Fruit fly (Drosophila melanogaster) whole organism, prepupa: Measurements from ENCODE around the gene yps.

ENCODE experiments used
- Blimp-1 ChIP-seq: fragments of 200-800 bp; sonication (Bioruptor generic); optimal IDR thresholded peaks from 3 replicates; lab custom pipeline; 2017; ENCODE audit warnings: missing biosample characterization, missing genetic modification characterization, mild to moderate bottlenecking, moderate library complexity, missing genetic modification reagents
- CG10631 ChIP-seq: fragments of 200-800 bp; sonication (Bioruptor generic); optimal IDR thresholded peaks from 2 replicates; lab custom pipeline; 2016; ENCODE audit warnings: missing biosample characterization, missing genetic modification characterization
- CG10669 ChIP-seq: fragments of 200-800 bp; sonication (Bioruptor generic); optimal IDR thresholded peaks from 3 replicates; lab custom pipeline; 2018; ENCODE audit warnings: missing biosample characterization, mild to moderate bottlenecking, missing genetic modification characterization, moderate library complexity
- CG11762 ChIP-seq: fragments of 200-800 bp; sonication (Bioruptor generic); optimal IDR thresholded peaks from 3 replicates; lab custom pipeline; 2016; ENCODE audit warnings: missing biosample characterization, missing genetic modification characterization; ENCODE audit not compliant: insufficient read depth
- CG11902 ChIP-seq: fragments of 200-800 bp; sonication (Bioruptor generic); optimal IDR thresholded peaks from 3 replicates; lab custom pipeline; 2016; ENCODE audit warnings: missing biosample characterization, missing genetic modification characterization
- CG15336 ChIP-seq: fragments of 200-800 bp; sonication (Bioruptor generic); IDR thresholded peaks from 2 replicates; pipeline ENCODE4 v1.3.6; 2022; ENCODE audit warnings: missing biosample characterization, missing genetic modification characterization
- CG1621 ChIP-seq: fragments of 200-800 bp; sonication (Bioruptor generic); optimal IDR thresholded peaks from 3 replicates; lab custom pipeline; 2018; ENCODE audit warnings: missing biosample characterization, mild to moderate bottlenecking, missing genetic modification characterization
- CG16779 ChIP-seq: fragments of 200-800 bp; sonication (Bioruptor generic); optimal IDR thresholded peaks from 3 replicates; lab custom pipeline; 2017; ENCODE audit warnings: missing biosample characterization, mild to moderate bottlenecking, missing genetic modification characterization
- CG3032 ChIP-seq: fragments of 200-800 bp; optimal IDR thresholded peaks from 2 replicates; lab custom pipeline; 2019; ENCODE audit warnings: missing biosample characterization, mild to moderate bottlenecking, missing genetic modification characterization, moderate library complexity
- CG31627 ChIP-seq: fragments of 200-800 bp; sonication (Bioruptor generic); optimal IDR thresholded peaks from 3 replicates; lab custom pipeline; 2016; ENCODE audit warnings: missing biosample characterization, missing genetic modification characterization
- CG32006 ChIP-seq: fragments of 200-800 bp; sonication (Bioruptor generic); optimal IDR thresholded peaks from 3 replicates; lab custom pipeline; 2017; ENCODE audit warnings: missing biosample characterization, mild to moderate bottlenecking, missing genetic modification characterization
- CG3919 ChIP-seq: fragments of 200-800 bp; sonication (Bioruptor generic); optimal IDR thresholded peaks from 3 replicates; lab custom pipeline; 2016; ENCODE audit warnings: missing biosample characterization, missing genetic modification characterization
- CG4318 ChIP-seq: fragments of 200-800 bp; sonication (Bioruptor generic); optimal IDR thresholded peaks from 3 replicates; lab custom pipeline; 2017; ENCODE audit warnings: missing biosample characterization, mild to moderate bottlenecking, missing genetic modification characterization
- CG6276 ChIP-seq: fragments of 200-800 bp; sonication (Bioruptor generic); optimal IDR thresholded peaks from 2 replicates; lab custom pipeline; 2017; ENCODE audit warnings: missing biosample characterization, mild to moderate bottlenecking, missing genetic modification characterization
- CG6792 ChIP-seq: fragments of 200-800 bp; sonication (Bioruptor generic); optimal IDR thresholded peaks from 3 replicates; lab custom pipeline; 2016; ENCODE audit warnings: missing biosample characterization, missing genetic modification characterization
- CG7368 ChIP-seq: fragments of 200-800 bp; sonication (Bioruptor generic); optimal IDR thresholded peaks from 3 replicates; lab custom pipeline; 2016; ENCODE audit warnings: missing biosample characterization, missing genetic modification characterization
- CG8119 ChIP-seq: fragments of 200-800 bp; sonication (Bioruptor generic); IDR thresholded peaks from 3 replicates; pipeline ENCODE4 v1.3.6; 2022; ENCODE audit warnings: missing biosample characterization, missing genetic modification characterization
- CG8319 ChIP-seq: fragments of 200-800 bp; sonication (Bioruptor generic); optimal IDR thresholded peaks from 3 replicates; lab custom pipeline; 2016; ENCODE audit warnings: missing biosample characterization, missing genetic modification characterization
- CG9139 ChIP-seq: fragments of 200-800 bp; sonication (Bioruptor generic); optimal IDR thresholded peaks from 3 replicates; lab custom pipeline; 2017; ENCODE audit warnings: missing biosample characterization, mild to moderate bottlenecking, missing genetic modification characterization
- Eip75B ChIP-seq: fragments of 200-800 bp; sonication (Bioruptor generic); optimal IDR thresholded peaks from 3 replicates; lab custom pipeline; 2016; ENCODE audit warnings: missing biosample characterization, missing genetic modification characterization
- Eip78C ChIP-seq: fragments of 200-800 bp; sonication (Bioruptor generic); peaks from one replicate; lab custom pipeline; 2016; ENCODE audit warnings: missing biosample characterization, missing genetic modification characterization
- Eip93F ChIP-seq: fragments of 200-800 bp; sonication (Bioruptor generic); optimal IDR thresholded peaks from 2 replicates; lab custom pipeline; 2016; ENCODE audit warnings: missing biosample characterization, mild to moderate bottlenecking, missing genetic modification characterization
- Ets21C ChIP-seq: fragments of 200-800 bp; sonication (Bioruptor generic); optimal IDR thresholded peaks from 3 replicates; lab custom pipeline; 2016; ENCODE audit warnings: missing biosample characterization, missing genetic modification characterization
- Hr38 ChIP-seq: sonication (Bioruptor generic); optimal IDR thresholded peaks from 2 replicates; lab custom pipeline; 2016; ENCODE audit warnings: missing biosample characterization, missing genetic modification characterization
- Hr4 ChIP-seq: fragments of 200-800 bp; sonication (Bioruptor generic); optimal IDR thresholded peaks from 3 replicates; lab custom pipeline; 2016; ENCODE audit warnings: missing biosample characterization, missing genetic modification characterization
- Lpt ChIP-seq: fragments of 200-800 bp; sonication (Bioruptor generic); optimal IDR thresholded peaks from 3 replicates; lab custom pipeline; 2016; ENCODE audit warnings: missing biosample characterization, missing genetic modification characterization
- Met ChIP-seq: fragments of 200-800 bp; sonication (Bioruptor generic); optimal IDR thresholded peaks from 3 replicates; lab custom pipeline; 2016; ENCODE audit warnings: missing biosample characterization, missing genetic modification characterization
- OdsH ChIP-seq: fragments of 200-800 bp; sonication (Bioruptor generic); optimal IDR thresholded peaks from 3 replicates; lab custom pipeline; 2016; ENCODE audit warnings: missing biosample characterization, missing genetic modification characterization
- Smox ChIP-seq: fragments of 200-800 bp; sonication (Bioruptor generic); optimal IDR thresholded peaks from 3 replicates; lab custom pipeline; 2016; ENCODE audit warnings: missing biosample characterization, missing genetic modification characterization
- Sox102F ChIP-seq: fragments of 200-800 bp; sonication (Bioruptor generic); optimal IDR thresholded peaks from 2 replicates; lab custom pipeline; 2016; ENCODE audit warnings: missing biosample characterization, mild to moderate bottlenecking, missing genetic modification characterization
- Sox14 ChIP-seq: fragments of 200-800 bp; sonication (Bioruptor generic); optimal IDR thresholded peaks from 3 replicates; lab custom pipeline; 2016; ENCODE audit warnings: missing biosample characterization, missing genetic modification characterization
- achi ChIP-seq: fragments of 200-800 bp; sonication (Bioruptor generic); optimal IDR thresholded peaks from 3 replicates; lab custom pipeline; 2016; ENCODE audit warnings: missing biosample characterization, missing genetic modification characterization
- cyc ChIP-seq: fragments of 200-800 bp; sonication (Bioruptor generic); optimal IDR thresholded peaks from 3 replicates; lab custom pipeline; 2016; ENCODE audit warnings: missing biosample characterization, missing genetic modification characterization
- dac ChIP-seq: fragments of 200-800 bp; sonication (Bioruptor generic); optimal IDR thresholded peaks from 2 replicates; lab custom pipeline; 2017; ENCODE audit warnings: missing biosample characterization, mild to moderate bottlenecking, missing genetic modification characterization
- dsx ChIP-seq: fragments of 200-800 bp; optimal IDR thresholded peaks from 3 replicates; lab custom pipeline; 2019; ENCODE audit warnings: missing biosample characterization, mild to moderate bottlenecking, missing genetic modification characterization, moderate library complexity; ENCODE audit not compliant: poor library complexity, severe bottlenecking
- eg ChIP-seq: fragments of 200-800 bp; sonication (Bioruptor generic); IDR thresholded peaks from 3 replicates; pipeline ENCODE4 v1.3.6; 2022; ENCODE audit warnings: missing biosample characterization, missing genetic modification characterization
- esn ChIP-seq: fragments of 200-800 bp; sonication (Bioruptor generic); optimal IDR thresholded peaks from 2 replicates; lab custom pipeline; 2016; ENCODE audit warnings: missing biosample characterization, mild to moderate bottlenecking, missing genetic modification characterization, moderate library complexity
- lz ChIP-seq: fragments of 200-800 bp; sonication (Bioruptor generic); optimal IDR thresholded peaks from 3 replicates; lab custom pipeline; 2016; ENCODE audit warnings: missing biosample characterization, missing genetic modification characterization
- net ChIP-seq: fragments of 200-800 bp; sonication (Bioruptor generic); optimal IDR thresholded peaks from 3 replicates; lab custom pipeline; 2016; ENCODE audit warnings: missing biosample characterization, missing genetic modification characterization
- pdm3 ChIP-seq: fragments of 200-800 bp; sonication (Bioruptor generic); optimal IDR thresholded peaks from 3 replicates; lab custom pipeline; 2016; ENCODE audit warnings: missing biosample characterization, missing genetic modification characterization
- salr ChIP-seq, 2 experiments: fragments of 200-800 bp; sonication (Bioruptor generic); optimal IDR thresholded peaks; 3 replicates each; lab custom pipeline; 2016 to 2018; ENCODE audit warnings: missing biosample characterization in 2 of 2, missing genetic modification characterization in 2 of 2, mild to moderate bottlenecking in 1 of 2
- spab ChIP-seq: fragments of 200-800 bp; sonication (Bioruptor generic); optimal IDR thresholded peaks from 2 replicates; lab custom pipeline; 2017; ENCODE audit warnings: missing biosample characterization, mild to moderate bottlenecking, missing genetic modification characterization, missing genetic modification reagents
- ss ChIP-seq, 2 experiments: fragments of 200-800 bp; sonication (Bioruptor generic); optimal IDR thresholded peaks; 2 replicates in 1 of 2; 3 replicates in 1 of 2; lab custom pipeline; 2017 to 2018; ENCODE audit warnings: mild to moderate bottlenecking in 2 of 2, missing biosample characterization in 2 of 2, missing genetic modification characterization in 2 of 2, moderate library complexity in 1 of 2
- svp ChIP-seq: fragments of 200-800 bp; sonication (Bioruptor generic); peaks from one replicate; lab custom pipeline; 2016; ENCODE audit warnings: missing biosample characterization, missing genetic modification characterization
- vri ChIP-seq: fragments of 200-800 bp; sonication (Bioruptor generic); optimal IDR thresholded peaks from 3 replicates; lab custom pipeline; 2016; ENCODE audit warnings: missing biosample characterization, mild to moderate bottlenecking, missing genetic modification characterization

yps gene

dm6 chr3L:12090898-12091685, 33.9 kb downstream of the yps start (continued):
- TF ChIP-seq CG10669 (GFP tag; lab: Kevin White, UChicago) (no peak), Blimp-1 (GFP tag; lab: Kevin White, UChicago) (no peak), CG9139 (GFP tag; lab: Kevin White, UChicago) (no peak), CG6792 (GFP tag; lab: Kevin White, UChicago) (no peak), CG1621 (no peak), CG31627 (GFP tag; lab: Kevin White, UChicago) (peak; percentile 1), CG8119 (GFP tag; lab: Robert Waterston, UW) (peak; percentile 49; the same call in 2 of the 3 replicates), Ets21C (GFP tag; lab: Kevin White, UChicago) (no peak), Lpt (GFP tag; lab: Kevin White, UChicago) (peak; percentile 12), CG3919 (GFP tag; lab: Kevin White, UChicago) (peak; percentile 19), CG6276 (GFP tag; lab: Kevin White, UChicago) (peak; percentile 56), svp (GFP tag; lab: Kevin White, UChicago) (no peak), Met (GFP tag; lab: Kevin White, UChicago) (peak; percentile 22), CG10631 (GFP tag; lab: Kevin White, UChicago) (no peak)

- TF ChIP-seq CG3032 (tag; lab: Kevin White, UChicago) = peak; percentile 14
- TF ChIP-seq CG11762 (GFP tag; lab: Kevin White, UChicago) = peak; percentile 12
- TF ChIP-seq Hr38 (GFP tag; lab: Kevin White, UChicago) = no peak
- TF ChIP-seq CG9139 (GFP tag; lab: Kevin White, UChicago) = no peak
- TF ChIP-seq Sox102F (GFP tag; lab: Kevin White, UChicago) = peak; percentile 64
- peak; percentile 39 for TF ChIP-seq lz (GFP tag; lab: Kevin White, UChicago)
- TF ChIP-seq esn (GFP tag; lab: Kevin White, UChicago) = peak; percentile 74
- TF ChIP-seq CG3919 (GFP tag; lab: Kevin White, UChicago) = peak; percentile 55
- no peak for TF ChIP-seq CG16779 (tag; lab: Kevin White, UChicago)
- TF ChIP-seq Eip78C (GFP tag; lab: Kevin White, UChicago) = peak; percentile 75
- no peak for TF ChIP-seq Hr4
- TF ChIP-seq Smox = peak; percentile 58
- peak; percentile 74 for TF ChIP-seq Sox14 (GFP tag; lab: Kevin White, UChicago)
- TF ChIP-seq net (GFP tag; lab: Kevin White, UChicago) = peak; percentile 28
- TF ChIP-seq spab = no peak
- TF ChIP-seq Eip93F = no peak
- peak; percentile 40 for TF ChIP-seq Blimp-1 (GFP tag; lab: Kevin White, UChicago)
- TF ChIP-seq CG7368 (GFP tag; lab: Kevin White, UChicago) = no peak
- peak; percentile 66 for TF ChIP-seq pdm3 (GFP tag; lab: Kevin White, UChicago)
- peak; percentile 29 for TF ChIP-seq vri (GFP tag; lab: Kevin White, UChicago)
- TF ChIP-seq CG8119 (GFP tag; lab: Robert Waterston, UW) = no peak
- peak; percentile 23 for TF ChIP-seq Ets21C (GFP tag; lab: Kevin White, UChicago)
- TF ChIP-seq dac = no peak
- TF ChIP-seq CG15336 (GFP tag; lab: Robert Waterston, UW) = no peak
- no peak for TF ChIP-seq ss (GFP tag; optimal IDR thresholded peaks at IDR 0.05; lab: Kevin White, UChicago)
- TF ChIP-seq Lpt (GFP tag; lab: Kevin White, UChicago) = peak; percentile 0
- peak in 1 of 2 experiments; percentile 18 for TF ChIP-seq salr (GFP tag; optimal IDR thresholded peaks at IDR 0.05; lab: Kevin White, UChicago)
- TF ChIP-seq dsx (GFP tag; lab: Kevin White, UChicago) = no peak
- TF ChIP-seq CG6276 (GFP tag; lab: Kevin White, UChicago) = peak; percentile 44
- TF ChIP-seq CG8319 (GFP tag; lab: Kevin White, UChicago) = peak; percentile 33
- TF ChIP-seq CG32006 (GFP tag; lab: Kevin White, UChicago) = peak; percentile 52
- TF ChIP-seq CG11902 (GFP tag; lab: Kevin White, UChicago) = no peak
- peak; percentile 18 for TF ChIP-seq Eip75B
- peak; percentile 32 for TF ChIP-seq cyc (GFP tag; lab: Kevin White, UChicago)
- TF ChIP-seq OdsH (GFP tag; lab: Kevin White, UChicago) = peak; percentile 46
- TF ChIP-seq CG4318 (GFP tag; lab: Kevin White, UChicago) = no peak
- TF ChIP-seq CG10631 (GFP tag; lab: Kevin White, UChicago) = peak; percentile 40
- peak; percentile 56 for TF ChIP-seq achi (GFP tag; lab: Kevin White, UChicago)
- TF ChIP-seq eg (GFP tag; lab: Robert Waterston, UW) = 0 out of 3 replicates have a peak, but pooled peaks have one; percentile 19
These were observed 34.6 kb downstream of the yps start for dm6 chr3L:12090184-12090897.
